Fruit fly (Drosophila melanogaster): ENCODE results near the gene CG2865.

CG2865 gene

dm6 chrX:2317347-2317832 lies 24.2 kb upstream of the CG2865 start:
- TF ChIP-seq noc (tag; optimal IDR thresholded peaks at IDR 0.05), result peak; percentile 26

dm6 chrX:2308403-2308965 lies 15.3 kb upstream of the CG2865 start:
- TF ChIP-seq noc (tag; optimal IDR thresholded peaks at IDR 0.05), result no peak

- TF ChIP-seq noc (tag; optimal IDR thresholded peaks at IDR 0.05), result no peak
These were observed 14.4 kb upstream of the CG2865 start for dm6 chrX:2307564-2307963.

dm6 chrX:2306760-2307159 lies 13.5 kb upstream of the CG2865 start:
- TF ChIP-seq noc (tag; optimal IDR thresholded peaks at IDR 0.05), result no peak

dm6 chrX:2306307-2306706 lies 13.1 kb upstream of the CG2865 start:
- TF ChIP-seq noc (tag; optimal IDR thresholded peaks at IDR 0.05), result peak; percentile 36

- TF ChIP-seq noc (tag; optimal IDR thresholded peaks at IDR 0.05), result peak; percentile 46
These were observed 12.7 kb upstream of the CG2865 start for dm6 chrX:2305842-2306300.

dm6 chrX:2305281-2305680 lies 12.1 kb upstream of the CG2865 start:
- TF ChIP-seq noc (tag; optimal IDR thresholded peaks at IDR 0.05), result no peak

dm6 chrX:2304514-2305235 lies 11.5 kb upstream of the CG2865 start:
- TF ChIP-seq noc (tag; optimal IDR thresholded peaks at IDR 0.05), result no peak

- TF ChIP-seq noc (tag; optimal IDR thresholded peaks at IDR 0.05), result peak; percentile 95
These were observed 10.7 kb upstream of the CG2865 start for dm6 chrX:2303771-2304513.

- no peak for TF ChIP-seq noc (tag; optimal IDR thresholded peaks at IDR 0.05)
These were observed 9.7 kb upstream of the CG2865 start for dm6 chrX:2302875-2303274.

dm6 chrX:2301613-2302522 lies 8.7 kb upstream of the CG2865 start:
- TF ChIP-seq noc (tag; optimal IDR thresholded peaks at IDR 0.05), result peak; percentile 41

- peak; percentile 81 for TF ChIP-seq noc (tag; optimal IDR thresholded peaks at IDR 0.05)
These were observed 7.9 kb upstream of the CG2865 start for dm6 chrX:2301069-2301508.

- peak; percentile 89 for TF ChIP-seq noc (tag; optimal IDR thresholded peaks at IDR 0.05)
These were observed 7.3 kb upstream of the CG2865 start for dm6 chrX:2300293-2301068.

dm6 chrX:2298708-2299370 lies 5.6 kb upstream of the CG2865 start:
- TF ChIP-seq noc (tag; optimal IDR thresholded peaks at IDR 0.05), result no peak
